Worm (Caenorhabditis elegans) whole organism, mixed stage, embryonic: Measurements from ENCODE around the gene pgm-1.
"Not testable (repeated sequence)": the region's sequence is repeated elsewhere in the genome, so short reads cannot be mapped to it uniquely, and the experiment has no call there.

Source experiments
- M03D4.4 ChIP-seq: sonication (generic microtip); optimal IDR thresholded peaks from 2 replicates; lab custom pipeline; 2017; ENCODE audit warnings: mild to moderate bottlenecking, missing genetic modification characterization, missing compliant biosample characterization
- bed-3 ChIP-seq: fragments of 200-800 bp; sonication (Bioruptor generic); optimal IDR thresholded peaks from 3 replicates; lab custom pipeline; 2018; ENCODE audit warnings: mild to moderate bottlenecking, missing genetic modification characterization, moderate library complexity, missing compliant biosample characterization
- blmp-1 ChIP-seq: fragments of 150-350 bp; optimal IDR thresholded peaks from 2 replicates; lab custom pipeline; 2014; ENCODE audit warnings: missing biosample characterization, missing genetic modification characterization
- ceh-43 ChIP-seq: fragments of 200-800 bp; sonication (Bioruptor generic); optimal IDR thresholded peaks from 2 replicates; lab custom pipeline; 2018; ENCODE audit warnings: mild to moderate bottlenecking, missing genetic modification characterization, moderate library complexity, missing compliant biosample characterization
- ceh-83 ChIP-seq: fragments of 200-800 bp; sonication (Bioruptor generic); optimal IDR thresholded peaks from 2 replicates; lab custom pipeline; 2018; ENCODE audit warnings: mild to moderate bottlenecking, missing genetic modification characterization, missing compliant biosample characterization
- ces-1 ChIP-seq: fragments of 150-350 bp; optimal IDR thresholded peaks from 2 replicates; lab custom pipeline; 2014; ENCODE audit warnings: missing biosample characterization, missing genetic modification reagents, missing genetic modification characterization
- drap-1 ChIP-seq: fragments of 200-800 bp; sonication (Bioruptor generic); optimal IDR thresholded peaks from 3 replicates; lab custom pipeline; 2018; ENCODE audit warnings: mild to moderate bottlenecking, missing genetic modification characterization, missing compliant biosample characterization
- elt-1 ChIP-seq: sonication (generic microtip); optimal IDR thresholded peaks from 2 replicates; lab custom pipeline; 2017; ENCODE audit warnings: missing genetic modification characterization, mild to moderate bottlenecking, missing compliant biosample characterization, antibody characterized with exemption, moderate library complexity, borderline replicate concordance; ENCODE audit not compliant: insufficient read depth
- elt-3 ChIP-seq: fragments of 150-350 bp; optimal IDR thresholded peaks from 2 replicates; lab custom pipeline; 2014; ENCODE audit warnings: missing biosample characterization, missing genetic modification characterization
- flh-1 ChIP-seq: fragments of 200-800 bp; sonication (Bioruptor generic); optimal IDR thresholded peaks from 2 replicates; lab custom pipeline; 2018; ENCODE audit warnings: mild to moderate bottlenecking, missing genetic modification characterization, moderate library complexity, missing compliant biosample characterization
- ham-2 ChIP-seq: fragments of 200-800 bp; sonication (Bioruptor generic); optimal IDR thresholded peaks from 2 replicates; lab custom pipeline; 2018; ENCODE audit warnings: mild to moderate bottlenecking, missing genetic modification characterization, missing compliant biosample characterization
- hlh-1 ChIP-seq: fragments of 150-350 bp; optimal IDR thresholded peaks from 2 replicates; lab custom pipeline; 2014; ENCODE audit warnings: missing biosample characterization, missing genetic modification reagents, missing genetic modification characterization
- lin-32 ChIP-seq: fragments of 200-800 bp; sonication (Bioruptor generic); optimal IDR thresholded peaks from 2 replicates; lab custom pipeline; 2018; ENCODE audit warnings: mild to moderate bottlenecking, missing genetic modification characterization, missing compliant biosample characterization
- lsy-2 ChIP-seq: fragments of 150-350 bp; optimal IDR thresholded peaks from 2 replicates; lab custom pipeline; 2014; ENCODE audit warnings: missing biosample characterization, missing genetic modification characterization
- mab-5 ChIP-seq: fragments of 150-350 bp; optimal IDR thresholded peaks from 2 replicates; lab custom pipeline; 2014; ENCODE audit warnings: missing biosample characterization, missing genetic modification characterization
- mep-1 ChIP-seq: fragments of 150-350 bp; optimal IDR thresholded peaks from 2 replicates; lab custom pipeline; 2017; ENCODE audit warnings: missing biosample characterization, missing genetic modification reagents, missing genetic modification characterization, inconsistent platforms
- mls-2 ChIP-seq: sonication (generic microtip); optimal IDR thresholded peaks from 2 replicates; lab custom pipeline; 2016; ENCODE audit warnings: mild to moderate bottlenecking, missing genetic modification characterization, moderate library complexity, missing compliant biosample characterization
- nhr-12 ChIP-seq: fragments of 150-350 bp; optimal IDR thresholded peaks from 2 replicates; lab custom pipeline; 2014; ENCODE audit warnings: missing biosample characterization, missing genetic modification characterization
- nhr-2 ChIP-seq: fragments of 150-350 bp; optimal IDR thresholded peaks from 2 replicates; lab custom pipeline; 2014; ENCODE audit warnings: missing biosample characterization, missing genetic modification characterization
- nhr-237 ChIP-seq: fragments of 150-350 bp; optimal IDR thresholded peaks from 2 replicates; lab custom pipeline; 2014; ENCODE audit warnings: missing biosample characterization, missing genetic modification characterization
- nhr-28 ChIP-seq: fragments of 150-350 bp; optimal IDR thresholded peaks from 2 replicates; lab custom pipeline; 2014; ENCODE audit warnings: missing biosample characterization, missing genetic modification characterization
- nhr-76 ChIP-seq: sonication (generic microtip); optimal IDR thresholded peaks from 2 replicates; lab custom pipeline; 2017; ENCODE audit warnings: missing biosample characterization, missing genetic modification characterization
- pha-4 ChIP-seq: fragments of 150-350 bp; optimal IDR thresholded peaks from 2 replicates; lab custom pipeline; 2018; ENCODE audit warnings: missing biosample characterization, missing genetic modification reagents, missing genetic modification characterization
- sem-2 ChIP-seq: fragments of 200-800 bp; sonication (Bioruptor generic); optimal IDR thresholded peaks from 2 replicates; lab custom pipeline; 2018; ENCODE audit warnings: mild to moderate bottlenecking, missing genetic modification characterization, missing compliant biosample characterization
- snpc-4 ChIP-seq: fragments of 150-350 bp; optimal IDR thresholded peaks from 2 replicates; lab custom pipeline; 2014; ENCODE audit warnings: missing biosample characterization, missing genetic modification characterization
- sptf-1 ChIP-seq: sonication (generic microtip); optimal IDR thresholded peaks from 2 replicates; lab custom pipeline; 2017; ENCODE audit warnings: mild to moderate bottlenecking, missing genetic modification characterization, moderate library complexity, missing compliant biosample characterization
- tbx-8 ChIP-seq: fragments of 200-800 bp; sonication (Bioruptor generic); optimal IDR thresholded peaks from 2 replicates; lab custom pipeline; 2018; ENCODE audit warnings: mild to moderate bottlenecking, missing genetic modification characterization, moderate library complexity, missing compliant biosample characterization
- unc-120 ChIP-seq: sonication (generic microtip); optimal IDR thresholded peaks from 2 replicates; lab custom pipeline; 2017; ENCODE audit warnings: missing genetic modification characterization, missing compliant biosample characterization; ENCODE audit not compliant: poor library complexity, severe bottlenecking
- unc-39 ChIP-seq: fragments of 150-350 bp; optimal IDR thresholded peaks from 2 replicates; lab custom pipeline; 2014; ENCODE audit warnings: missing biosample characterization, missing genetic modification characterization
- zip-8 ChIP-seq: fragments of 150-350 bp; optimal IDR thresholded peaks from 2 replicates; lab custom pipeline; 2014; ENCODE audit warnings: missing biosample characterization, missing genetic modification characterization
- ztf-11 ChIP-seq: fragments of 150-350 bp; optimal IDR thresholded peaks from 2 replicates; lab custom pipeline; 2014; ENCODE audit warnings: missing biosample characterization, missing genetic modification characterization

Gene pgm-1

ce11 chrII:4855489-4855888 is 33.7 kb upstream of the pgm-1 start:
- TF ChIP-seq unc-120 (tag; lab: Kevin White, UChicago) (peak; percentile 5), nhr-237 (tag; lab: Kevin White, UChicago) (no peak)

ce11 chrII:4856113-4856512 is 33.1 kb upstream of the pgm-1 start:
- TF ChIP-seq elt-3 (tag; lab: Kevin White, UChicago), result no peak
- TF ChIP-seq nhr-2 (tag; lab: Kevin White, UChicago), result no peak
- peak; percentile 65 for TF ChIP-seq elt-1

- no peak for TF ChIP-seq ceh-43 (GFP tag; lab: Kevin White, UChicago)
- no peak for TF ChIP-seq bed-3 (GFP tag; lab: Kevin White, UChicago)
- TF ChIP-seq lin-32 (GFP tag; lab: Kevin White, UChicago), result no peak
- no peak for TF ChIP-seq snpc-4 (tag; lab: Kevin White, UChicago)
- TF ChIP-seq mab-5 (tag; lab: Kevin White, UChicago), result no peak
- TF ChIP-seq M03D4.4, result no peak
- no peak for TF ChIP-seq elt-3 (tag; lab: Kevin White, UChicago)
- no peak for TF ChIP-seq blmp-1 (tag; lab: Kevin White, UChicago)
- TF ChIP-seq sem-2 (GFP tag; lab: Kevin White, UChicago), result no peak
- no peak for TF ChIP-seq hlh-1
- no peak for TF ChIP-seq lsy-2 (tag; lab: Kevin White, UChicago)
- no peak for TF ChIP-seq unc-39 (tag; lab: Kevin White, UChicago)
- TF ChIP-seq nhr-237 (tag; lab: Kevin White, UChicago), result no peak
- no peak for TF ChIP-seq mls-2 (tag; lab: Kevin White, UChicago)
- no peak for TF ChIP-seq nhr-2 (tag; lab: Kevin White, UChicago)
- no peak for TF ChIP-seq zip-8 (tag; lab: Kevin White, UChicago)
Measured at ce11 chrII:4857086-4857485, 32.2 kb upstream of the pgm-1 start.

- TF ChIP-seq mls-2 (tag; lab: Kevin White, UChicago) (no peak), sem-2 (GFP tag; lab: Kevin White, UChicago) (no peak), pha-4 (no peak), unc-39 (tag; lab: Kevin White, UChicago) (no peak), mep-1 (tag; lab: Kevin White, UChicago) (no peak), nhr-76 (no peak), nhr-2 (tag; lab: Kevin White, UChicago) (no peak), ces-1 (GFP tag; lab: Kevin White, UChicago) (no peak), nhr-237 (tag; lab: Kevin White, UChicago) (no peak), elt-1 (no peak), nhr-12 (tag; lab: Kevin White, UChicago) (no peak), blmp-1 (tag; lab: Kevin White, UChicago) (no peak), lin-32 (GFP tag; lab: Kevin White, UChicago) (no peak), hlh-1 (no peak), ceh-83 (GFP tag; lab: Kevin White, UChicago) (no peak), ceh-43 (GFP tag; lab: Kevin White, UChicago) (no peak), mab-5 (tag; lab: Kevin White, UChicago) (no peak)
Measured at ce11 chrII:4857873-4858364, 31.3 kb upstream of the pgm-1 start, which contains the start of gene F11G11.5. Gene F11G11.5, plus strand, starts transcription at chrII:4857923.

ce11 chrII:4858906-4859411 is 30.3 kb upstream of the pgm-1 start:
- no peak for TF ChIP-seq lin-32 (GFP tag; lab: Kevin White, UChicago)
- no peak for TF ChIP-seq elt-3 (tag; lab: Kevin White, UChicago)
- TF ChIP-seq tbx-8, result no peak
- no peak for TF ChIP-seq zip-8 (tag; lab: Kevin White, UChicago)

- TF ChIP-seq tbx-8; elt-1; drap-1 (GFP tag; lab: Kevin White, UChicago): not testable (repeated sequence)
Measured at ce11 chrII:4860260-4860659, 29.0 kb upstream of the pgm-1 start, which contains the start of the genes nspd-5 and F11G11.4. Gene nspd-5, minus strand, starts transcription at chrII:4860360. Gene F11G11.4, plus strand, starts transcription at chrII:4860594.

ce11 chrII:4863357-4863756 is 25.9 kb upstream of the pgm-1 start, which contains the start of the genes mpst-4 and F11G11.14:
Gene mpst-4, minus strand, starts transcription at chrII:4863457.
Gene F11G11.14, plus strand, starts transcription at chrII:4863681.
- TF ChIP-seq M03D4.4 (no peak), snpc-4 (tag; lab: Kevin White, UChicago) (no peak), sem-2 (GFP tag; lab: Kevin White, UChicago) (no peak), nhr-28 (tag; lab: Kevin White, UChicago) (no peak), unc-120 (tag; lab: Kevin White, UChicago) (no peak), elt-1 (no peak), ces-1 (GFP tag; lab: Kevin White, UChicago) (no peak), ztf-11 (tag; lab: Kevin White, UChicago) (no peak), nhr-2 (tag; lab: Kevin White, UChicago) (no peak), nhr-12 (tag; lab: Kevin White, UChicago) (no peak), sptf-1 (tag; lab: Kevin White, UChicago) (no peak), pha-4 (no peak), drap-1 (GFP tag; lab: Kevin White, UChicago) (no peak), zip-8 (tag; lab: Kevin White, UChicago) (no peak), lsy-2 (tag; lab: Kevin White, UChicago) (no peak), flh-1 (GFP tag; lab: Kevin White, UChicago) (no peak), nhr-237 (tag; lab: Kevin White, UChicago) (no peak), ham-2 (GFP tag; lab: Kevin White, UChicago) (no peak), unc-39 (tag; lab: Kevin White, UChicago) (no peak), tbx-8 (no peak)
